Worm (Caenorhabditis elegans): ENCODE data around the gene M106.2.
A peak's percentile ranks its signal among the peaks of the same experiment; 100 is the strongest.

The M106.2 gene

ce11 chrII:10884396-10884795 is 34.6 kb upstream of the M106.2 start, which contains the start of gene egg-3 (continued):
- TF ChIP-seq F55B11.4 (tag; optimal IDR thresholded peaks at IDR 0.05; ENCODE audit: borderline replicate concordance, insufficient read depth), result no peak
- TF ChIP-seq Y53F4B.3 (GFP tag; IDR thresholded peaks at IDR 0.05), result no peak
- no peak for TF ChIP-seq ceh-79 (tag; optimal IDR thresholded peaks at IDR 0.05)
- TF ChIP-seq tbp1 (GFP tag; optimal IDR thresholded peaks at IDR 0.05), result peak; percentile 22
- no peak for TF ChIP-seq repo-1 (tag; optimal IDR thresholded peaks at IDR 0.05)
- no peak for TF ChIP-seq Y79H2A.3 (GFP tag; conservative IDR thresholded peaks at IDR 0.05)
- no peak for TF ChIP-seq K11D2.4 (GFP tag; IDR thresholded peaks at IDR 0.05)
- TF ChIP-seq F37B4.10 (GFP tag; IDR thresholded peaks at IDR 0.05), result no peak
- TF ChIP-seq him-1 (tag; optimal IDR thresholded peaks at IDR 0.05), result peak; percentile 43
- no peak for TF ChIP-seq lir-1 (GFP tag; conservative IDR thresholded peaks at IDR 0.05)
- TF ChIP-seq nhr-90 (tag; optimal IDR thresholded peaks at IDR 0.05), result no peak
- TF ChIP-seq ama-1 (optimal IDR thresholded peaks at IDR 0.05), result no peak
- TF ChIP-seq ama-1 (GFP tag; optimal IDR thresholded peaks at IDR 0.05), result no peak
- peak; percentile 47 for TF ChIP-seq snpc-3.4 (tag; optimal IDR thresholded peaks at IDR 0.05)
- TF ChIP-seq madf-10 (tag; optimal IDR thresholded peaks at IDR 0.05), result no peak
- TF ChIP-seq F57C9.4 (tag; optimal IDR thresholded peaks at IDR 0.05), result no peak

DNA sequence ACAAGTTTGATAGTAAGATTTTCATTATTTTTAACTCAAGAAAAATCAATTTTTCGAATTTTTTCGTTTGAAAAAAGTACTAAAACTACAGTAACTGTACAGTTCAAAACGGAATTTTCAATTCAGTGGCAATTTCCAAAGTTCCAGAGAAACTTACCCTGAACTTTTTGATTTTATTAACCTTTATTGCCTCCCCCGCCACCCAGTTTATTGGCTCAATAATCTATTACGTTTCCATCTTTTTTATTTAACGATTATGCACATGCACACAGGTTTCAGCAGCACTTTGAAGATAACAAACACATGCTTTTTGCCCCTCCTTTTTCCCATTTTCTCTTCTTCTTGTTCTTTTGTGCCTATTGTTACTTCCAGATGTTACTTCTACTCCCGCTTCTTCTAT is 30.8 kb upstream of the M106.2 start, which contains the start of gene lurp-1:
lurp-1 (plus strand) TSS at position 301 of the 400 bp plus-strand sequence.
- no peak for TF ChIP-seq dpl-1 (GFP tag; optimal IDR thresholded peaks at IDR 0.05)
- no peak for TF ChIP-seq Y95B8A.8 (GFP tag; IDR thresholded peaks at IDR 0.05)
- TF ChIP-seq snpc-1.3 (tag; optimal IDR thresholded peaks at IDR 0.05; ENCODE audit: insufficient read depth), result no peak
- no peak for TF ChIP-seq rec-8 (tag; optimal IDR thresholded peaks at IDR 0.05)
- TF ChIP-seq snpc-4 (GFP tag; optimal IDR thresholded peaks at IDR 0.05), result no peak
- no peak for TF ChIP-seq snpc-4 (tag; optimal IDR thresholded peaks at IDR 0.05)
- no peak for TF ChIP-seq attf-5 (GFP tag; optimal IDR thresholded peaks at IDR 0.05)
- no peak for TF ChIP-seq ekl-4 (GFP tag; IDR thresholded peaks at IDR 0.05)
- TF ChIP-seq ceh-79 (tag; optimal IDR thresholded peaks at IDR 0.05), result no peak
- TF ChIP-seq Y53G8AR.9 (GFP tag; conservative IDR thresholded peaks at IDR 0.05), result no peak

DNA sequence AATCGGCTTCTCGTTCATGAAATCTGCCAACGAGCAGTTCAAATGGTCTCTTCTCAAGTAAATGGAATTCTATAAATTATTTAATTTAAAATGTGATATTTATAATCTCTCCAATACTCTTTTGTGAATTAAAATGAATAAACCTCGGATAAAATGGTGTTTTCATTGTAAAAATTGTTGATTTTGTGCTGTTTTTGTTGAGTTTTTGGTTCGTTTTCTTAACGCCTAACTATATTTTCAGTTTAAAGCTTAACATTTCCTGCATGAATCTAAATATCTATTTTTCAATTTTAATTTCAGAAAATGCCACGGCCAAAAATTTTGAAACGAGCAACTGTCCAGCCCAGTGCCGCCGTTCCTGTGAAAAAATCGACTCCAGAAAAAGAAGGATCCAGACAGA is 23.8 kb upstream of the M106.2 start, which contains the start of gene orc-2:
orc-2 (plus strand) TSS at position 301 of the 400 bp plus-strand sequence.
- no peak for TF ChIP-seq snpc-1.3 (tag; optimal IDR thresholded peaks at IDR 0.05; ENCODE audit: insufficient read depth)
- TF ChIP-seq akir-1 (GFP tag; optimal IDR thresholded peaks at IDR 0.05), result no peak
- TF ChIP-seq lin-35 (GFP tag; optimal IDR thresholded peaks at IDR 0.05), result no peak
- no peak for TF ChIP-seq egl-44 (GFP tag; IDR thresholded peaks at IDR 0.05)
- no peak for TF ChIP-seq lag-1 (GFP tag; IDR thresholded peaks at IDR 0.05)
- no peak for TF ChIP-seq xnd-1 (tag; optimal IDR thresholded peaks at IDR 0.05)
- no peak for TF ChIP-seq zim-3 (tag; optimal IDR thresholded peaks at IDR 0.05)
- no peak for TF ChIP-seq ztf-18 (tag; optimal IDR thresholded peaks at IDR 0.05)
- no peak for TF ChIP-seq aptf-2 (GFP tag; conservative IDR thresholded peaks at IDR 0.05)
- no peak for TF ChIP-seq ztf-6 (GFP tag; IDR thresholded peaks at IDR 0.05)
- TF ChIP-seq Y67H2A.10 (GFP tag; conservative IDR thresholded peaks at IDR 0.05), result no peak
- TF ChIP-seq him-1 (tag; optimal IDR thresholded peaks at IDR 0.05), result no peak
- TF ChIP-seq lir-1 (GFP tag; conservative IDR thresholded peaks at IDR 0.05), result no peak
- TF ChIP-seq die-1 (tag; optimal IDR thresholded peaks at IDR 0.05), result no peak

All from whole organism, young adult.